Worm (Caenorhabditis elegans): ENCODE data around the gene nspa-2.

nspa-2 gene

ce11 chrV:14933450-14934218, 42.8 kb downstream of the nspa-2 start:
- TF ChIP-seq sma-9 (GFP tag; optimal IDR thresholded peaks at IDR 0.05) (no peak), sma-9 (tag; optimal IDR thresholded peaks at IDR 0.05) (no peak), elt-1 (tag; optimal IDR thresholded peaks at IDR 0.05) (no peak), aly-2 (tag; optimal IDR thresholded peaks at IDR 0.05) (no peak), R02D3.7 (tag; optimal IDR thresholded peaks at IDR 0.05) (no peak), nhr-6 (tag; optimal IDR thresholded peaks at IDR 0.05) (no peak), sem-4 (tag; optimal IDR thresholded peaks at IDR 0.05) (no peak), nhr-12 (tag; optimal IDR thresholded peaks at IDR 0.05) (no peak), ztf-11 (tag; optimal IDR thresholded peaks at IDR 0.05) (no peak), snpc-4 (tag; optimal IDR thresholded peaks at IDR 0.05) (no peak), sma-3 (GFP tag; optimal IDR thresholded peaks at IDR 0.05) (no peak), blmp-1 (tag; optimal IDR thresholded peaks at IDR 0.05; ENCODE audit: insufficient read depth) (no peak), nhr-129 (tag; optimal IDR thresholded peaks at IDR 0.05) (no peak), ZK546.5 (tag; optimal IDR thresholded peaks at IDR 0.05) (no peak), crh-2 (tag; optimal IDR thresholded peaks at IDR 0.05) (no peak), gmeb-1 (tag; optimal IDR thresholded peaks at IDR 0.05) (no peak)

ce11 chrV:14936587-14936986, 45.7 kb downstream of the nspa-2 start, which contains the start of gene C30G7.2:
Gene C30G7.2, plus strand, starts transcription at chrV:14936887.
- TF ChIP-seq lin-39 (tag; optimal IDR thresholded peaks at IDR 0.05) (no peak), dmd-4 (tag; optimal IDR thresholded peaks at IDR 0.05) (no peak), nhr-11 (tag; optimal IDR thresholded peaks at IDR 0.05) (no peak), aly-2 (tag; optimal IDR thresholded peaks at IDR 0.05) (no peak), mdl-1 (tag; optimal IDR thresholded peaks at IDR 0.05) (no peak), sem-4 (tag; optimal IDR thresholded peaks at IDR 0.05) (no peak), nhr-237 (tag; optimal IDR thresholded peaks at IDR 0.05) (no peak), ztf-1 (GFP tag; conservative IDR thresholded peaks at IDR 0.05) (no peak), ZK546.5 (tag; optimal IDR thresholded peaks at IDR 0.05) (no peak), R02D3.7 (tag; optimal IDR thresholded peaks at IDR 0.05) (no peak)
